Fruit fly (Drosophila melanogaster): ENCODE results near the gene rn.

The rn gene

dm6 chr3R:7346445-7346844 is 37.0 kb upstream of the rn start, which contains the start of gene nxf4 (continued):
- TF ChIP-seq stc (GFP tag; IDR thresholded peaks at IDR 0.05) (no peak; the same call in 1 of the 2 replicates), so (GFP tag; IDR thresholded peaks at IDR 0.05) (0 out of 3 replicates have a peak, but pooled peaks have one; percentile 24), al (GFP tag; IDR thresholded peaks at IDR 0.05) (peak; percentile 55; the same call in 1 of the 2 replicates), gt (GFP tag; IDR thresholded peaks at IDR 0.05) (no peak), NfI (GFP tag; optimal IDR thresholded peaks at IDR 0.05) (peak; percentile 81), knrl (GFP tag; IDR thresholded peaks at IDR 0.05; ENCODE audit: partially characterized antibody) (peak; percentile 74), CG14050 (GFP tag; IDR thresholded peaks at IDR 0.05) (peak; percentile 46; the same call in 2 of the 3 replicates), ERR (GFP tag; optimal IDR thresholded peaks at IDR 0.05) (peak; percentile 37), CG17802 (tag; optimal IDR thresholded peaks at IDR 0.05) (peak; percentile 73), HLH54F (GFP tag; optimal IDR thresholded peaks at IDR 0.05) (peak; percentile 68), CG8944 (GFP tag; optimal IDR thresholded peaks at IDR 0.05) (peak; percentile 79), shn (GFP tag; optimal IDR thresholded peaks at IDR 0.05) (peak; percentile 86), Bdp1 (GFP tag; optimal IDR thresholded peaks at IDR 0.05) (peak; percentile 67), CG7357 (GFP tag; IDR thresholded peaks at IDR 0.05) (no peak), tgo (GFP tag; IDR thresholded peaks at IDR 0.05) (peak; percentile 67), sisA (GFP tag; IDR thresholded peaks at IDR 0.05) (peak; percentile 83), CG16815 (GFP tag; optimal IDR thresholded peaks at IDR 0.05) (peak; percentile 64), Adf1 (GFP tag; IDR thresholded peaks at IDR 0.05) (no peak), chn (GFP tag; optimal IDR thresholded peaks at IDR 0.05) (peak; percentile 82), CG13775 (GFP tag; optimal IDR thresholded peaks at IDR 0.05) (peak; percentile 83), Asciz (GFP tag; optimal IDR thresholded peaks at IDR 0.05) (no peak), ab (GFP tag; optimal IDR thresholded peaks at IDR 0.05) (no peak), ftz-f1 (GFP tag; optimal IDR thresholded peaks at IDR 0.05) (no peak), Vsx1 (GFP tag; optimal IDR thresholded peaks at IDR 0.05) (peak; percentile 36), gcm2 (GFP tag; optimal IDR thresholded peaks at IDR 0.05) (no peak), Mes4 (GFP tag; optimal IDR thresholded peaks at IDR 0.05) (peak; percentile 74), Bteb2 (GFP tag; optimal IDR thresholded peaks at IDR 0.05) (peak; percentile 39), usp (GFP tag; optimal IDR thresholded peaks at IDR 0.05) (no peak), br (optimal IDR thresholded peaks at IDR 0.05) (no peak), B-H1 (GFP tag; IDR thresholded peaks at IDR 0.05) (peak; percentile 43; the same call in 1 of the 3 replicates), gro (GFP tag; optimal IDR thresholded peaks at IDR 0.05) (peak; percentile 73), danr (GFP tag; IDR thresholded peaks at IDR 0.05) (no peak), CoRest (tag; optimal IDR thresholded peaks at IDR 0.05) (peak; percentile 75), CG7987 (GFP tag; optimal IDR thresholded peaks at IDR 0.05) (no peak), trh (GFP tag; optimal IDR thresholded peaks at IDR 0.05) (peak; percentile 68), CG2678 (tag; optimal IDR thresholded peaks at IDR 0.05) (peak; percentile 50), CG16779 (GFP tag; IDR thresholded peaks at IDR 0.05) (no peak), Gsc (GFP tag; IDR thresholded peaks at IDR 0.05) (no peak), Myb (GFP tag; optimal IDR thresholded peaks at IDR 0.05) (peak; percentile 78), tap (tag; optimal IDR thresholded peaks at IDR 0.05) (no peak), dmrt11E (tag; optimal IDR thresholded peaks at IDR 0.05) (peak; percentile 75), hbn (GFP tag; IDR thresholded peaks at IDR 0.05; ENCODE audit: partially characterized antibody) (no peak), luna (GFP tag; optimal IDR thresholded peaks at IDR 0.05) (peak; percentile 77), CG16813 (GFP tag; IDR thresholded peaks at IDR 0.05; ENCODE audit: partially characterized antibody) (peak; percentile 49; the same call in 1 of the 3 replicates), Dfd (GFP tag; optimal IDR thresholded peaks at IDR 0.05) (no peak), jigr1 (GFP tag; IDR thresholded peaks at IDR 0.05) (0 out of 3 replicates have a peak, but pooled peaks have one; percentile 12), jumu (GFP tag; optimal IDR thresholded peaks at IDR 0.05) (peak; percentile 64), cato (GFP tag; optimal IDR thresholded peaks at IDR 0.05; ENCODE audit: borderline replicate concordance) (peak; percentile 15), kay (GFP tag; optimal IDR thresholded peaks at IDR 0.05) (no peak), Abd-B (GFP tag; optimal IDR thresholded peaks at IDR 0.05) (peak; percentile 70), zen2 (GFP tag; IDR thresholded peaks at IDR 0.05; ENCODE audit: partially characterized antibody) (no peak), mld (GFP tag; IDR thresholded peaks at IDR 0.05; ENCODE audit: partially characterized antibody) (no peak)
